Worm (Caenorhabditis elegans) whole organism, young adult: ENCODE measurements around the gene C15H7.3.

ENCODE experiments used
- B0336.3 ChIP-seq: fragments of 200-800 bp; sonication (Bioruptor generic); IDR thresholded peaks from 2 replicates; pipeline ENCODE4 v1.3.6; 2022; ENCODE audit warnings: missing genetic modification characterization, missing compliant biosample characterization
- F23B12.7 ChIP-seq: sonication (generic microtip); optimal IDR thresholded peaks from 2 replicates; lab custom pipeline; 2017; ENCODE audit warnings: missing genetic modification characterization, mild to moderate bottlenecking, missing compliant biosample characterization, antibody characterized with exemption, moderate library complexity; ENCODE audit not compliant: insufficient read depth
- F52B5.7 ChIP-seq: sonication (generic microtip); optimal IDR thresholded peaks from 2 replicates; lab custom pipeline; 2016; ENCODE audit warnings: mild to moderate bottlenecking, missing genetic modification characterization, missing compliant biosample characterization
- F57A8.1 ChIP-seq: fragments of 200-800 bp; sonication (Bioruptor generic); optimal IDR thresholded peaks from 2 replicates; lab custom pipeline; 2018; ENCODE audit warnings: mild to moderate bottlenecking, missing genetic modification characterization, moderate library complexity, missing compliant biosample characterization
- K11D2.4 ChIP-seq: fragments of 200-800 bp; sonication (Bioruptor generic); IDR thresholded peaks from 2 replicates; pipeline ENCODE4 v1.3.6; 2022; ENCODE audit warnings: missing genetic modification reagents, missing genetic modification characterization, missing compliant biosample characterization
- ZK185.1 ChIP-seq: sonication (generic microtip); optimal IDR thresholded peaks from 2 replicates; lab custom pipeline; 2016; ENCODE audit warnings: mild to moderate bottlenecking, missing genetic modification characterization, missing compliant biosample characterization; ENCODE audit not compliant: poor library complexity, severe bottlenecking
- ama-1 ChIP-seq, 3 experiments: fragments of 150-350 bp in 1 of 3; sonication (generic microtip) in 2 of 3; optimal IDR thresholded peaks; 2 replicates each; lab custom pipeline; 2014 to 2018; ENCODE audit warnings: missing biosample characterization in 2 of 3, missing genetic modification characterization in 2 of 3, missing genetic modification reagents in 2 of 3
- aptf-3 ChIP-seq: fragments of 200-800 bp; sonication (Bioruptor generic); IDR thresholded peaks from 2 replicates; pipeline ENCODE4 v1.3.6; 2022; ENCODE audit warnings: missing genetic modification characterization, missing compliant biosample characterization
- atf-7 ChIP-seq: sonication (generic microtip); optimal IDR thresholded peaks from 2 replicates; lab custom pipeline; 2017; ENCODE audit warnings: mild to moderate bottlenecking, missing genetic modification characterization, missing compliant biosample characterization
- attf-5 ChIP-seq: fragments of 200-800 bp; sonication (Bioruptor generic); optimal IDR thresholded peaks from 2 replicates; lab custom pipeline; 2018; ENCODE audit warnings: mild to moderate bottlenecking, missing genetic modification characterization, missing compliant biosample characterization
- bed-1 ChIP-seq: fragments of 200-800 bp; sonication (Bioruptor generic); IDR thresholded peaks from 2 replicates; pipeline ENCODE4 v1.3.6; 2022; ENCODE audit warnings: missing genetic modification reagents, missing genetic modification characterization, missing compliant biosample characterization
- cebp-1 ChIP-seq, 2 experiments: fragments of 200-800 bp in 1 of 2; sonication (Bioruptor generic) in 1 of 2; sonication (generic microtip) in 1 of 2; IDR thresholded peaks in 1 of 2; optimal IDR thresholded peaks in 1 of 2; 2 replicates each; pipeline versions ENCODE4 v1.3.6 to Lab custom; 2017 to 2022; ENCODE audit warnings: missing compliant biosample characterization in 2 of 2, missing genetic modification characterization in 2 of 2, mild to moderate bottlenecking in 1 of 2, missing genetic modification reagents in 1 of 2, moderate library complexity in 1 of 2
- ceh-40 ChIP-seq: fragments of 200-800 bp; sonication (Bioruptor generic); IDR thresholded peaks from 2 replicates; pipeline ENCODE4 v1.3.6; 2022; ENCODE audit warnings: missing genetic modification characterization, missing compliant biosample characterization
- chd-7 ChIP-seq: sonication (generic microtip); optimal IDR thresholded peaks from 2 replicates; lab custom pipeline; 2016; ENCODE audit warnings: mild to moderate bottlenecking, missing genetic modification characterization, moderate library complexity, missing compliant biosample characterization
- dpl-1 ChIP-seq: fragments of 150-350 bp; optimal IDR thresholded peaks from 2 replicates; lab custom pipeline; 2014; ENCODE audit warnings: missing biosample characterization, missing genetic modification reagents, missing genetic modification characterization
- egl-44 ChIP-seq: fragments of 200-800 bp; sonication (Bioruptor generic); IDR thresholded peaks from 2 replicates; pipeline ENCODE4 v1.3.6; 2022; ENCODE audit warnings: missing genetic modification reagents, missing genetic modification characterization, missing compliant biosample characterization
- ekl-4 ChIP-seq: fragments of 200-800 bp; sonication (Bioruptor generic); IDR thresholded peaks from 2 replicates; pipeline ENCODE4 v1.3.6; 2022; ENCODE audit warnings: missing genetic modification reagents, missing genetic modification characterization, missing compliant biosample characterization
- fkh-3 ChIP-seq: sonication (generic microtip); optimal IDR thresholded peaks from 2 replicates; lab custom pipeline; 2016; ENCODE audit warnings: mild to moderate bottlenecking, missing genetic modification characterization, missing compliant biosample characterization
- hlh-26 ChIP-seq: fragments of 200-800 bp; sonication (Bioruptor generic); conservative IDR thresholded peaks from 2 replicates; pipeline ENCODE4 v1.3.6; 2022; ENCODE audit warnings: missing genetic modification reagents, missing genetic modification characterization, missing compliant biosample characterization
- hsf-1 ChIP-seq: fragments of 200-800 bp; sonication (Bioruptor generic); IDR thresholded peaks from 2 replicates; pipeline ENCODE4 v1.3.6; 2022; ENCODE audit warnings: missing genetic modification reagents, missing genetic modification characterization, missing compliant biosample characterization
- lag-1 ChIP-seq: fragments of 200-800 bp; sonication (Bioruptor generic); IDR thresholded peaks from 2 replicates; pipeline ENCODE4 v1.3.6; 2022; ENCODE audit warnings: missing genetic modification reagents, missing genetic modification characterization, missing compliant biosample characterization
- lin-26 ChIP-seq: fragments of 200-800 bp; sonication (Bioruptor generic); IDR thresholded peaks from 2 replicates; pipeline ENCODE4 v1.3.6; 2022; ENCODE audit warnings: missing genetic modification reagents, missing genetic modification characterization, missing compliant biosample characterization
- lin-35 ChIP-seq, 3 experiments: fragments of 150-350 bp in 2 of 3; sonication (generic microtip) in 1 of 3; optimal IDR thresholded peaks; 2 replicates each; lab custom pipeline; 2014 to 2018; ENCODE audit warnings: missing biosample characterization in 3 of 3, missing genetic modification characterization in 3 of 3, missing genetic modification reagents in 3 of 3
- lsl-1 ChIP-seq: fragments of 200-800 bp; sonication (Bioruptor generic); optimal IDR thresholded peaks from 2 replicates; lab custom pipeline; 2018; ENCODE audit warnings: mild to moderate bottlenecking, missing genetic modification characterization, moderate library complexity, missing compliant biosample characterization
- mcd-1 ChIP-seq: fragments of 200-800 bp; sonication (Bioruptor generic); IDR thresholded peaks from 2 replicates; pipeline ENCODE4 v1.3.6; 2022; ENCODE audit warnings: missing genetic modification reagents, missing genetic modification characterization, missing compliant biosample characterization
- nfya-1 ChIP-seq: sonication (generic microtip); optimal IDR thresholded peaks from 2 replicates; lab custom pipeline; 2017; ENCODE audit warnings: antibody characterized with exemption, missing compliant biosample characterization, missing genetic modification characterization, borderline replicate concordance; ENCODE audit not compliant: insufficient read depth
- nhr-179 ChIP-seq: sonication (generic microtip); optimal IDR thresholded peaks from 2 replicates; lab custom pipeline; 2016; ENCODE audit warnings: mild to moderate bottlenecking, missing genetic modification characterization, missing compliant biosample characterization
- pbrm-1 ChIP-seq: fragments of 200-800 bp; sonication (Bioruptor generic); IDR thresholded peaks from 2 replicates; pipeline ENCODE4 v1.3.6; 2022; ENCODE audit warnings: missing genetic modification reagents, missing genetic modification characterization, missing compliant biosample characterization
- repo-1 ChIP-seq: sonication (generic microtip); optimal IDR thresholded peaks from 2 replicates; lab custom pipeline; 2017; ENCODE audit warnings: mild to moderate bottlenecking, missing genetic modification characterization, missing compliant biosample characterization
- sea-2 ChIP-seq: fragments of 200-800 bp; sonication (Bioruptor generic); IDR thresholded peaks from 2 replicates; pipeline ENCODE4 v1.3.6; 2022; ENCODE audit warnings: missing genetic modification characterization, missing compliant biosample characterization
- snpc-1.3 ChIP-seq: sonication (generic microtip); optimal IDR thresholded peaks from 2 replicates; lab custom pipeline; 2017; ENCODE audit warnings: missing genetic modification characterization, mild to moderate bottlenecking, missing compliant biosample characterization, antibody characterized with exemption, moderate library complexity, missing genotype, missing genetic modification reagents; ENCODE audit not compliant: insufficient read depth
- tbp1 ChIP-seq: fragments of 200-800 bp; sonication (Bioruptor generic); optimal IDR thresholded peaks from 2 replicates; lab custom pipeline; 2018; ENCODE audit warnings: mild to moderate bottlenecking, missing genetic modification characterization, missing compliant biosample characterization
- zim-3 ChIP-seq: sonication (generic microtip); optimal IDR thresholded peaks from 2 replicates; lab custom pipeline; 2017; ENCODE audit warnings: mild to moderate bottlenecking, missing genetic modification characterization, moderate library complexity, missing compliant biosample characterization

The C15H7.3 gene

DNA sequence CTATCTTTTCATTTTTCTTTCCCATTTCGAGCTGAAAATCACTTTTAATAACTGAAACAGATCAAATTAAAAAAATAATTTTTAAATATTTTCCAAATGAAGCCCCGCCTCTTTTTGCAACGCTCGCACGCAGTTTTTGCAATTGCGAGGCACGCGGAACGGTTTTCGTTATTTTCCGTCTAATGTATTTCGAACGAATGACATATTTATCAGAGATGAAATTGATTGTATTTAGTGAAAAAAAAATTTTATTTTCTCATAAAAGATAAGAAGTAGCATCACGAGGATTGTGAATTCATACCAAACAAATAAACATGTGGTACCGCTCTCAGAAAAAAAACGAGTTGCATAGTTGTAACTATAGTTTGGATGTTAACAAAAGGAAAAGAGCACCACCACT is 21.9 kb downstream of the C15H7.3 start, which contains the start of gene rpac-19 (continued):
- TF ChIP-seq ama-1 (optimal IDR thresholded peaks at IDR 0.05; lab: Kevin White, UChicago) = peak; percentile 74
- TF ChIP-seq ama-1 (GFP tag; optimal IDR thresholded peaks at IDR 0.05; lab: Kevin White, UChicago) = peak in 1 of 2 experiments; percentile 77
- no peak for TF ChIP-seq aptf-3 (GFP tag; lab: Robert Waterston, UW)
- peak; percentile 76 for TF ChIP-seq B0336.3
- no peak for TF ChIP-seq nfya-1 (tag; lab: Kevin White, UChicago)
- TF ChIP-seq atf-7 = peak; percentile 64
- no peak for TF ChIP-seq ceh-40
- TF ChIP-seq ekl-4 (GFP tag; lab: Robert Waterston, UW) = peak; percentile 82
- peak; percentile 65 for TF ChIP-seq F52B5.7 (tag; lab: Kevin White, UChicago)
- peak; percentile 57 for TF ChIP-seq lsl-1 (GFP tag; lab: Kevin White, UChicago)
- TF ChIP-seq dpl-1 = peak; percentile 10
- TF ChIP-seq nhr-179 (tag; lab: Kevin White, UChicago) = no peak
- TF ChIP-seq sea-2 (GFP tag; lab: Robert Waterston, UW) = no peak
- no peak for TF ChIP-seq bed-1
- no peak for TF ChIP-seq hlh-26 (GFP tag; lab: Robert Waterston, UW)
- TF ChIP-seq F23B12.7 = peak; percentile 53
- no peak for TF ChIP-seq F57A8.1
- TF ChIP-seq tbp1 (GFP tag; lab: Kevin White, UChicago) = peak; percentile 65
- TF ChIP-seq snpc-1.3 (tag; lab: Kevin White, UChicago) = peak; percentile 53

DNA sequence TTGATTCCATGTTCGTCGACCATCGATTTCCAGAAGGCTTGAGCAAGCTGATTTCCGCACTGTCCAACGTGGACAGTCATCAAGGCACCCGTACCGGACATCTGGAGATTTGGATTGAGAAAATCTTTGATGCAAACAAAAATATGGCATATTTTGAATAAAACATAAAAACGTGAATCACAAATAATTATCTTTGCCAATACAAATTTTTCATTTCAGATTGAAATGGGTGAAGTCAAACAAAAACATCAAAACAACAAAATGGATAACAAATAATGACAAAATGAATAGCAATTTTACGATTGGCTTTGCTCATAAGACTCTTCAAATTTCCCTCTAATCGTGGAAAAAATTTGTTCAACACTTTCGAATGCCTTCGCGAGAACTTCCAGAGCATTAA is 22.7 kb downstream of the C15H7.3 start, which contains the start of gene tbg-1:
Gene tbg-1 (minus strand): TSS at position 101 of the 400 bp plus-strand sequence.
- TF ChIP-seq atf-7 (no peak), F57A8.1 (no peak), snpc-1.3 (tag; lab: Kevin White, UChicago) (no peak)

DNA sequence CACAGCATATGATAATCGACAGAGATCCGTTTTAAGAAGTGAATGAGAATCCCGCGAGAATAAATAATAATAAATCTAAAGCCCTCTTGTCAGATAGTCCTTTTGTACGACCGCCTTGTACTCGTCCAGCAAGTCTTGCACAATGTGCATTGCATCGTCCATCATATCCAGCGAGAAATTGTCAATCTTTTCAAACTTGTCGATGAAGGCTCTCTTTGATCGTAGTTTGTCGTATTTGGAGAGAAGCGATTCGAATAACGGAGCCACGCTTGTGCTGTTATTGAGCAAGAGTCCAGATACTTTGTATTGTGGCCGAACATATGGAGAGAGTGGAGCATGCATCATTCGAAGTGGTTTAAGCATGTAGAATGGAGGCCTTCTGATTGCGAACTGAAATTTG is 25.2 kb downstream of the C15H7.3 start:
- peak; percentile 5; the same call in 1 of the 2 replicates for TF ChIP-seq hsf-1 (GFP tag; lab: Robert Waterston, UW)
- TF ChIP-seq egl-44 = no peak
- peak; percentile 37 for TF ChIP-seq chd-7
- 0 out of 2 replicates have a peak, but pooled peaks have one; percentile 21 for TF ChIP-seq pbrm-1 (GFP tag; lab: Robert Waterston, UW)
- TF ChIP-seq lag-1 (GFP tag; lab: Robert Waterston, UW) = no peak
- peak; percentile 6; the same call in 1 of the 2 replicates for TF ChIP-seq lin-26 (GFP tag; lab: Robert Waterston, UW)
- peak; percentile 32; the same call in 1 of the 2 replicates for TF ChIP-seq B0336.3
- TF ChIP-seq cebp-1 (GFP tag; IDR thresholded peaks at IDR 0.05; lab: Robert Waterston, UW) = no peak
- peak; percentile 46 for TF ChIP-seq cebp-1 (tag; optimal IDR thresholded peaks at IDR 0.05; lab: Kevin White, UChicago)
- 0 out of 2 replicates have a peak, but pooled peaks have one; percentile 15 for TF ChIP-seq K11D2.4 (GFP tag; lab: Robert Waterston, UW)
- TF ChIP-seq fkh-3 (tag; lab: Kevin White, UChicago) = no peak
- peak; percentile 29 for TF ChIP-seq attf-5 (GFP tag; lab: Kevin White, UChicago)
- peak; percentile 36; the same call in 1 of the 2 replicates for TF ChIP-seq mcd-1 (GFP tag; lab: Robert Waterston, UW)
- no peak for TF ChIP-seq repo-1 (tag; lab: Kevin White, UChicago)
- TF ChIP-seq zim-3 (tag; lab: Kevin White, UChicago) = peak; percentile 50
- peak in 1 of 3 experiments; percentile 5 for TF ChIP-seq lin-35 (GFP tag; optimal IDR thresholded peaks at IDR 0.05; lab: Kevin White, UChicago)
- TF ChIP-seq ZK185.1 (tag; lab: Kevin White, UChicago) = peak; percentile 57
- 0 out of 2 replicates have a peak, but pooled peaks have one; percentile 50 for TF ChIP-seq ekl-4 (GFP tag; lab: Robert Waterston, UW)
